Worm (Caenorhabditis elegans): ENCODE measurements around the gene Y102E9.3.
A peak's percentile ranks its signal among the peaks of the same experiment; 100 is the strongest.

Gene Y102E9.3

DNA sequence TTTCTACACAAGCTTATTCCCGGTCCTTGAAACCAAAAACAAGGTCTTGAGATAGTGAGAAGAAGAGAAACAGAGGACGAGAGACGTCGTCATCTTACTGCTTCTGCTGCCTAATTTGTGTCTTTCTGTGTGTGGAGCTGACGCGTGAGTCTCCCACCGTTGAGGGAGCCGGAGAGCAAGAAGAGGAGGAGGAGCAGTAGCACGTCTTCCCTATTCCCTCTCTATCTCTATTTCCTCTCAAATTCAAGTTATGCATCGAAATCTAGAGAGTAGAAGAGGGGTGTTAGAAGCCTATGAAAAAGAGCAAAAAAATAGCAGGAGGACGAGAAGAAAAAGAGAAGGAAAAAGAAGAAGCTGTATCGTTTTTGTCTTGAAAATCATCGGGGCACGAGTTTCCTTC lies 39.1 kb downstream of the Y102E9.3 start (continued):
- no peak for TF ChIP-seq T20F7.1 (GFP tag; optimal IDR thresholded peaks at IDR 0.05)
- TF ChIP-seq D1046.2 (GFP tag; IDR thresholded peaks at IDR 0.05), result no peak
- no peak for TF ChIP-seq madf-5 (GFP tag; IDR thresholded peaks at IDR 0.05)
- TF ChIP-seq F37D6.2 (tag; optimal IDR thresholded peaks at IDR 0.05), result peak; percentile 25
- no peak for TF ChIP-seq ceh-82 (tag; optimal IDR thresholded peaks at IDR 0.05)
- no peak for TF ChIP-seq nhr-25 (tag; optimal IDR thresholded peaks at IDR 0.05; ENCODE audit: borderline replicate concordance, insufficient read depth)
- no peak for TF ChIP-seq Y105C5A.15 (GFP tag; IDR thresholded peaks at IDR 0.05)
- no peak for TF ChIP-seq dve-1 (tag; optimal IDR thresholded peaks at IDR 0.05; ENCODE audit: insufficient read depth)
- no peak for TF ChIP-seq attf-4 (tag; optimal IDR thresholded peaks at IDR 0.05)
- TF ChIP-seq snpc-1.2 (GFP tag; IDR thresholded peaks at IDR 0.05), result no peak
- no peak for TF ChIP-seq F49E8.2 (tag; optimal IDR thresholded peaks at IDR 0.05; ENCODE audit: borderline replicate concordance)
- TF ChIP-seq lin-29 (GFP tag; IDR thresholded peaks at IDR 0.05), result no peak
- no peak for TF ChIP-seq gei-8 (GFP tag; optimal IDR thresholded peaks at IDR 0.05)
- TF ChIP-seq T26A8.4 (GFP tag; IDR thresholded peaks at IDR 0.05), result no peak
- no peak for TF ChIP-seq zfp-3 (GFP tag; conservative IDR thresholded peaks at IDR 0.05)
- TF ChIP-seq ctbp-1 (GFP tag; IDR thresholded peaks at IDR 0.05), result 0 out of 2 replicates have a peak, but pooled peaks have one; percentile 48
- no peak for TF ChIP-seq lin-38 (GFP tag; IDR thresholded peaks at IDR 0.05)
- no peak for TF ChIP-seq duxl-1 (tag; optimal IDR thresholded peaks at IDR 0.05; ENCODE audit: poor library complexity)
- TF ChIP-seq cey-2 (tag; optimal IDR thresholded peaks at IDR 0.05; ENCODE audit: borderline replicate concordance, insufficient read depth), result no peak
- no peak for TF ChIP-seq madf-9 (GFP tag; conservative IDR thresholded peaks at IDR 0.05)
- TF ChIP-seq daf-12 (tag; optimal IDR thresholded peaks at IDR 0.05), result no peak
- no peak for TF ChIP-seq spr-1 (tag; optimal IDR thresholded peaks at IDR 0.05)
- TF ChIP-seq tra-1 (GFP tag; IDR thresholded peaks at IDR 0.05), result no peak
- no peak for TF ChIP-seq daf-8 (GFP tag; IDR thresholded peaks at IDR 0.05)
- peak; percentile 21 for TF ChIP-seq ces-1 (GFP tag; optimal IDR thresholded peaks at IDR 0.05)
- no peak for TF ChIP-seq dmd-8 (GFP tag; IDR thresholded peaks at IDR 0.05)
- TF ChIP-seq snpc-4 (tag; optimal IDR thresholded peaks at IDR 0.05), result no peak
- no peak for TF ChIP-seq daf-16 (GFP tag; optimal IDR thresholded peaks at IDR 0.05)
- TF ChIP-seq daf-16 (tag; optimal IDR thresholded peaks at IDR 0.05), result no peak
- TF ChIP-seq ztf-7 (tag; optimal IDR thresholded peaks at IDR 0.05), result no peak
- TF ChIP-seq nhr-77 (tag; optimal IDR thresholded peaks at IDR 0.05), result no peak
- TF ChIP-seq pqm-1 (tag; optimal IDR thresholded peaks at IDR 0.05), result no peak
- TF ChIP-seq jun-1 (tag; optimal IDR thresholded peaks at IDR 0.05), result no peak
- peak; percentile 33 for TF ChIP-seq nhr-11 (tag; optimal IDR thresholded peaks at IDR 0.05)
- no peak for TF ChIP-seq ceh-28 (tag; optimal IDR thresholded peaks at IDR 0.05)
- no peak for TF ChIP-seq lin-1 (GFP tag; IDR thresholded peaks at IDR 0.05)
- TF ChIP-seq lin-39 (tag; optimal IDR thresholded peaks at IDR 0.05), result no peak
- TF ChIP-seq dmd-6 (GFP tag; IDR thresholded peaks at IDR 0.05), result no peak
- TF ChIP-seq nhr-76 (tag; optimal IDR thresholded peaks at IDR 0.05), result no peak
- no peak for TF ChIP-seq egl-43 (GFP tag; IDR thresholded peaks at IDR 0.05)
- no peak for TF ChIP-seq lim-7 (GFP tag; IDR thresholded peaks at IDR 0.05)
- TF ChIP-seq egl-27 (tag; optimal IDR thresholded peaks at IDR 0.05), result no peak
- TF ChIP-seq ceh-20 (GFP tag; IDR thresholded peaks at IDR 0.05), result no peak
- TF ChIP-seq nhr-10 (tag; optimal IDR thresholded peaks at IDR 0.05), result no peak
- no peak for TF ChIP-seq ceh-32 (tag; optimal IDR thresholded peaks at IDR 0.05; ENCODE audit: poor library complexity)
- peak; percentile 59 for TF ChIP-seq fkh-10 (GFP tag; optimal IDR thresholded peaks at IDR 0.05)
- peak; percentile 66 for TF ChIP-seq hmg-1.1 (GFP tag; IDR thresholded peaks at IDR 0.05)
- no peak for TF ChIP-seq mes-2 (tag; optimal IDR thresholded peaks at IDR 0.05; ENCODE audit: poor library complexity, severe bottlenecking)
- no peak for TF ChIP-seq ceh-62 (tag; optimal IDR thresholded peaks at IDR 0.05)
- peak; percentile 65 for TF ChIP-seq rbr-2 (tag; optimal IDR thresholded peaks at IDR 0.05)
- no peak for TF ChIP-seq lin-15B (tag; optimal IDR thresholded peaks at IDR 0.05)
- no peak for TF ChIP-seq fos-1 (tag; optimal IDR thresholded peaks at IDR 0.05)
